Worm (Caenorhabditis elegans): ENCODE results near the gene fbxa-53.
"Not testable (repeated sequence)": the region's sequence is repeated elsewhere in the genome, so short reads cannot be mapped to it uniquely, and the experiment has no call there.

Gene fbxa-53

ce11 chrX:1718479-1718878 lies at the start of gene fbxa-53:
TSS of gene fbxa-53 (minus strand) at chrX:1718579.
- TF ChIP-seq nhr-28 (tag; optimal IDR thresholded peaks at IDR 0.05) (no peak), hpl-2 (GFP tag; optimal IDR thresholded peaks at IDR 0.05) (no peak), unc-98 (GFP tag; IDR thresholded peaks at IDR 0.05) (no peak), mab-9 (GFP tag; IDR thresholded peaks at IDR 0.05) (no peak), egl-27 (tag; optimal IDR thresholded peaks at IDR 0.05) (no peak), swsn-7 (tag; optimal IDR thresholded peaks at IDR 0.05) (no peak), ceh-90 (tag; optimal IDR thresholded peaks at IDR 0.05) (no peak), fkh-8 (tag; optimal IDR thresholded peaks at IDR 0.05) (no peak), nhr-90 (tag; optimal IDR thresholded peaks at IDR 0.05; ENCODE audit: poor library complexity) (no peak), irx-1 (tag; optimal IDR thresholded peaks at IDR 0.05) (no peak), sox-4 (tag; optimal IDR thresholded peaks at IDR 0.05) (no peak), jun-1 (tag; optimal IDR thresholded peaks at IDR 0.05) (no peak), sup-37 (GFP tag; optimal IDR thresholded peaks at IDR 0.05) (no peak), lin-39 (tag; optimal IDR thresholded peaks at IDR 0.05) (no peak), ztf-11 (tag; optimal IDR thresholded peaks at IDR 0.05) (no peak), dsc-1 (tag; optimal IDR thresholded peaks at IDR 0.05) (no peak), nhr-47 (tag; optimal IDR thresholded peaks at IDR 0.05) (no peak)

- not testable (repeated sequence) for TF ChIP-seq ztf-4 (tag; optimal IDR thresholded peaks at IDR 0.05); aly-2 (tag; optimal IDR thresholded peaks at IDR 0.05); mab-9 (GFP tag; IDR thresholded peaks at IDR 0.05)
Measured at ce11 chrX:1748476-1748875, 30.1 kb upstream of the fbxa-53 start, which contains the start of gene Y75D11A.6. TSS of gene Y75D11A.6 (minus strand) at chrX:1748576.

- TF ChIP-seq lsy-2, jun-1, aha-1 (tag; optimal IDR thresholded peaks at IDR 0.05): not testable (repeated sequence)
Measured at ce11 chrX:1746117-1746516, 27.7 kb upstream of the fbxa-53 start, which contains the start of gene Y75D11A.3. TSS of gene Y75D11A.3 (minus strand) at chrX:1746217.

ce11 chrX:1742530-1742929 lies 24.2 kb upstream of the fbxa-53 start, which contains the start of gene Y75D11A.2:
TSS of gene Y75D11A.2 (plus strand) at chrX:1742830.
- not testable (repeated sequence) for TF ChIP-seq tlp-1, nhr-71, irx-1 (tag; optimal IDR thresholded peaks at IDR 0.05)

- TF ChIP-seq lin-15B (tag; optimal IDR thresholded peaks at IDR 0.05) (no peak), egl-13 (tag; optimal IDR thresholded peaks at IDR 0.05) (no peak), vab-15 (tag; optimal IDR thresholded peaks at IDR 0.05) (no peak), mab-9 (GFP tag; IDR thresholded peaks at IDR 0.05) (no peak), sptf-1 (tag; optimal IDR thresholded peaks at IDR 0.05) (no peak), snpc-4 (tag; optimal IDR thresholded peaks at IDR 0.05) (no peak), mep-1 (tag; optimal IDR thresholded peaks at IDR 0.05) (no peak), ceh-88 (GFP tag; IDR thresholded peaks at IDR 0.05) (no peak), aha-1 (tag; optimal IDR thresholded peaks at IDR 0.05) (no peak), egl-27 (tag; optimal IDR thresholded peaks at IDR 0.05) (no peak), hpl-2 (GFP tag; optimal IDR thresholded peaks at IDR 0.05) (no peak), nhr-237 (tag; optimal IDR thresholded peaks at IDR 0.05) (no peak), nhr-47 (tag; optimal IDR thresholded peaks at IDR 0.05) (no peak), dpl-1 (GFP tag; optimal IDR thresholded peaks at IDR 0.05) (no peak), nhr-90 (tag; optimal IDR thresholded peaks at IDR 0.05; ENCODE audit: poor library complexity) (no peak), ztf-4 (tag; optimal IDR thresholded peaks at IDR 0.05) (no peak), efl-3 (GFP tag; optimal IDR thresholded peaks at IDR 0.05) (no peak), blmp-1 (tag; optimal IDR thresholded peaks at IDR 0.05) (no peak), nhr-28 (tag; optimal IDR thresholded peaks at IDR 0.05) (no peak), nhr-20 (tag; optimal IDR thresholded peaks at IDR 0.05) (no peak)
Measured at ce11 chrX:1737606-1738005, 19.2 kb upstream of the fbxa-53 start, which contains the start of gene F07G6.10. TSS of gene F07G6.10 (plus strand) at chrX:1737906.
